Fruit fly (Drosophila melanogaster) whole organism, embryonic: ENCODE measurements around the gene PIG-L.

ENCODE experiments used
- BEAF-32 ChIP-seq: fragments of 200-800 bp; sonication (Bioruptor generic); optimal IDR thresholded peaks from 3 replicates; lab custom pipeline; 2017; ENCODE audit warnings: missing biosample characterization, missing genetic modification characterization, mild to moderate bottlenecking, moderate library complexity, missing genetic modification reagents
- Bgb ChIP-seq: fragments of 200-800 bp; sonication (Bioruptor generic); IDR thresholded peaks from 2 replicates; pipeline ENCODE4 v1.3.6; 2022; ENCODE audit warnings: missing biosample characterization, missing genetic modification characterization; ENCODE audit not compliant: partially characterized antibody
- CG10979 ChIP-seq: fragments of 200-800 bp; sonication (Bioruptor generic); optimal IDR thresholded peaks from 2 replicates; lab custom pipeline; 2018; ENCODE audit warnings: missing biosample characterization, mild to moderate bottlenecking, missing genetic modification characterization, moderate library complexity
- CG12219 ChIP-seq: fragments of 200-800 bp; sonication (Bioruptor generic); optimal IDR thresholded peaks from 3 replicates; lab custom pipeline; 2018; ENCODE audit warnings: missing biosample characterization, mild to moderate bottlenecking, missing genetic modification characterization
- CG15011 ChIP-seq: fragments of 200-800 bp; sonication (Bioruptor generic); optimal IDR thresholded peaks from 3 replicates; lab custom pipeline; 2018; ENCODE audit warnings: missing biosample characterization, mild to moderate bottlenecking, missing genetic modification characterization
- CG17829 ChIP-seq: fragments of 200-800 bp; optimal IDR thresholded peaks from 2 replicates; lab custom pipeline; 2019; ENCODE audit warnings: missing biosample characterization, mild to moderate bottlenecking, missing genetic modification characterization, moderate library complexity
- CG18764 ChIP-seq: fragments of 200-800 bp; sonication (Bioruptor generic); optimal IDR thresholded peaks from 3 replicates; lab custom pipeline; 2016; ENCODE audit warnings: missing biosample characterization, missing genetic modification characterization
- CG2129 ChIP-seq: fragments of 200-800 bp; sonication (Bioruptor generic); IDR thresholded peaks from 2 replicates; pipeline ENCODE4 v1.3.6; 2022; ENCODE audit warnings: missing biosample characterization, missing genetic modification characterization; ENCODE audit not compliant: partially characterized antibody
- CG3065 ChIP-seq: fragments of 200-800 bp; sonication (Bioruptor generic); optimal IDR thresholded peaks from 2 replicates; lab custom pipeline; 2016; ENCODE audit warnings: missing biosample characterization, missing genetic modification characterization
- CG31441 ChIP-seq: fragments of 200-800 bp; sonication (Bioruptor generic); IDR thresholded peaks from 2 replicates; pipeline ENCODE4 v1.3.6; 2022; ENCODE audit warnings: missing biosample characterization, missing genetic modification characterization
- CG32532 ChIP-seq: fragments of 200-800 bp; sonication (Bioruptor generic); IDR thresholded peaks from 2 replicates; pipeline ENCODE4 v1.3.6; 2022; ENCODE audit warnings: missing biosample characterization, missing genetic modification characterization
- CG4707 ChIP-seq: fragments of 200-800 bp; sonication (Bioruptor generic); optimal IDR thresholded peaks from 2 replicates; lab custom pipeline; 2018; ENCODE audit warnings: missing biosample characterization, mild to moderate bottlenecking, missing genetic modification characterization, moderate library complexity
- CG4730 ChIP-seq: fragments of 200-800 bp; sonication (Bioruptor generic); IDR thresholded peaks from 2 replicates; pipeline ENCODE4 v1.3.6; 2022; ENCODE audit warnings: missing biosample characterization, missing genetic modification characterization
- CG5953 ChIP-seq: fragments of 200-800 bp; sonication (Bioruptor generic); IDR thresholded peaks from 2 replicates; pipeline ENCODE4 v1.3.6; 2022; ENCODE audit warnings: missing biosample characterization, missing genetic modification characterization
- CG6175 ChIP-seq: fragments of 200-800 bp; sonication (Bioruptor generic); IDR thresholded peaks from 3 replicates; pipeline ENCODE4 v1.3.6; 2022; ENCODE audit warnings: missing biosample characterization, missing genetic modification characterization
- CG7839 ChIP-seq: fragments of 200-800 bp; sonication (Bioruptor generic); optimal IDR thresholded peaks from 3 replicates; lab custom pipeline; 2018; ENCODE audit warnings: missing biosample characterization, mild to moderate bottlenecking, missing genetic modification characterization, moderate library complexity
- CG9876 ChIP-seq: fragments of 200-800 bp; sonication (Bioruptor generic); optimal IDR thresholded peaks from 2 replicates; lab custom pipeline; 2016; ENCODE audit warnings: missing biosample characterization, missing genetic modification characterization
- Camta ChIP-seq: fragments of 200-800 bp; sonication (Bioruptor generic); optimal IDR thresholded peaks from 2 replicates; lab custom pipeline; 2016; ENCODE audit warnings: missing biosample characterization, missing genetic modification characterization
- Doc2 ChIP-seq: fragments of 200-800 bp; sonication (Bioruptor generic); IDR thresholded peaks from 2 replicates; pipeline ENCODE4 v1.3.6; 2022; ENCODE audit warnings: missing biosample characterization, missing genetic modification characterization
- Fer1 ChIP-seq: fragments of 200-800 bp; sonication (Bioruptor generic); optimal IDR thresholded peaks from 2 replicates; lab custom pipeline; 2017; ENCODE audit warnings: missing biosample characterization, mild to moderate bottlenecking, missing genetic modification characterization
- Gsc ChIP-seq: fragments of 200-800 bp; sonication (Bioruptor generic); IDR thresholded peaks from 2 replicates; pipeline ENCODE4 v1.3.6; 2022; ENCODE audit warnings: missing biosample characterization, missing genetic modification characterization
- Gug ChIP-seq: fragments of 200-800 bp; sonication (Bioruptor generic); IDR thresholded peaks from 4 replicates; pipeline ENCODE4 v1.3.6; 2022; ENCODE audit warnings: missing biosample characterization, missing genetic modification characterization
- Jarid2 ChIP-seq: fragments of 200-800 bp; sonication (Bioruptor generic); optimal IDR thresholded peaks from 3 replicates; lab custom pipeline; 2017; ENCODE audit warnings: mild to moderate bottlenecking, missing biosample characterization, missing genetic modification reagents, missing genetic modification characterization
- Lim3 ChIP-seq: fragments of 200-800 bp; sonication (Bioruptor generic); IDR thresholded peaks from 2 replicates; pipeline ENCODE4 v1.3.6; 2022; ENCODE audit warnings: missing biosample characterization, missing genetic modification characterization
- Med ChIP-seq: fragments of 200-800 bp; sonication (Bioruptor generic); peaks from one replicate; lab custom pipeline; 2016; ENCODE audit warnings: missing biosample characterization, missing genetic modification characterization, mild to moderate bottlenecking, inconsistent platforms, moderate library complexity
- NFAT ChIP-seq: fragments of 200-800 bp; sonication (Bioruptor generic); IDR thresholded peaks from 2 replicates; pipeline ENCODE4 v1.3.6; 2022; ENCODE audit warnings: missing biosample characterization, missing genetic modification characterization
- Nf-YC ChIP-seq: fragments of 200-800 bp; optimal IDR thresholded peaks from 3 replicates; lab custom pipeline; 2019; ENCODE audit warnings: missing biosample characterization, mild to moderate bottlenecking, missing genetic modification characterization, moderate library complexity
- NfI ChIP-seq: fragments of 200-800 bp; sonication (Bioruptor generic); optimal IDR thresholded peaks from 3 replicates; lab custom pipeline; 2018; ENCODE audit warnings: missing biosample characterization, mild to moderate bottlenecking, missing genetic modification characterization, moderate library complexity
- Pdp1 ChIP-seq, 2 experiments: fragments of 200-800 bp; sonication (Bioruptor generic); optimal IDR thresholded peaks; 3 replicates each; lab custom pipeline; 2016; ENCODE audit warnings: missing biosample characterization in 2 of 2, missing genetic modification characterization in 2 of 2, mild to moderate bottlenecking in 1 of 2, moderate library complexity in 1 of 2
- Poxn ChIP-seq: fragments of 200-800 bp; sonication (Bioruptor generic); IDR thresholded peaks from 2 replicates; pipeline ENCODE4 v1.3.6; 2022; ENCODE audit warnings: missing biosample characterization, missing genetic modification characterization
- Ssrp ChIP-seq: fragments of 200-800 bp; sonication (Bioruptor generic); optimal IDR thresholded peaks from 2 replicates; lab custom pipeline; 2018; ENCODE audit warnings: missing biosample characterization, mild to moderate bottlenecking, missing genetic modification characterization, moderate library complexity
- ara ChIP-seq: fragments of 200-800 bp; sonication (Bioruptor generic); IDR thresholded peaks from 2 replicates; pipeline ENCODE4 v1.3.6; 2022; ENCODE audit warnings: missing biosample characterization, missing genetic modification characterization
- ato ChIP-seq: fragments of 200-800 bp; sonication (Bioruptor generic); IDR thresholded peaks from 2 replicates; pipeline ENCODE4 v1.3.6; 2022; ENCODE audit warnings: missing biosample characterization, missing genetic modification characterization; ENCODE audit not compliant: partially characterized antibody
- az2 ChIP-seq: fragments of 200-800 bp; sonication (Bioruptor generic); optimal IDR thresholded peaks from 3 replicates; lab custom pipeline; 2016; ENCODE audit warnings: missing biosample characterization, missing genetic modification characterization
- bbx ChIP-seq: fragments of 200-800 bp; sonication (Bioruptor generic); IDR thresholded peaks from 2 replicates; pipeline ENCODE4 v1.3.6; 2022; ENCODE audit warnings: missing biosample characterization, missing genetic modification characterization; ENCODE audit not compliant: partially characterized antibody
- cas ChIP-seq: fragments of 200-800 bp; sonication (Bioruptor generic); IDR thresholded peaks from 2 replicates; pipeline ENCODE4 v1.3.6; 2022; ENCODE audit warnings: missing biosample characterization, missing genetic modification characterization
- dmrt99B ChIP-seq: fragments of 200-800 bp; sonication (Bioruptor generic); optimal IDR thresholded peaks from 2 replicates; lab custom pipeline; 2018; ENCODE audit warnings: missing biosample characterization, mild to moderate bottlenecking, missing genetic modification characterization, moderate library complexity
- emc ChIP-seq: fragments of 200-800 bp; sonication (Bioruptor generic); optimal IDR thresholded peaks from 2 replicates; lab custom pipeline; 2016; ENCODE audit warnings: missing biosample characterization, missing genetic modification characterization
- gsb-n ChIP-seq: fragments of 200-800 bp; sonication (Bioruptor generic); optimal IDR thresholded peaks from 3 replicates; lab custom pipeline; 2018; ENCODE audit warnings: missing biosample characterization, mild to moderate bottlenecking, missing genetic modification characterization
- kah ChIP-seq: fragments of 200-800 bp; sonication (Bioruptor generic); optimal IDR thresholded peaks from 2 replicates; lab custom pipeline; 2018; ENCODE audit warnings: missing biosample characterization, mild to moderate bottlenecking, missing genetic modification characterization
- klu ChIP-seq: fragments of 200-800 bp; sonication (Bioruptor generic); IDR thresholded peaks from 2 replicates; pipeline ENCODE4 v1.3.6; 2022; ENCODE audit warnings: missing biosample characterization, missing genetic modification characterization
- lilli ChIP-seq: fragments of 200-800 bp; sonication (Bioruptor generic); optimal IDR thresholded peaks from 3 replicates; lab custom pipeline; 2016; ENCODE audit warnings: missing biosample characterization, missing genetic modification characterization
- lola ChIP-seq, 3 experiments: fragments of >200 bp in 2 of 3; fragments of 200-800 bp in 1 of 3; sonication (Bioruptor generic) in 1 of 3; optimal IDR thresholded peaks; 2 replicates each; lab custom pipeline; 2017 to 2019; ENCODE audit warnings: missing biosample characterization in 3 of 3, missing genetic modification characterization in 3 of 3, mild to moderate bottlenecking in 1 of 3, moderate library complexity in 1 of 3
- nmo ChIP-seq: fragments of 200-800 bp; sonication (Bioruptor generic); optimal IDR thresholded peaks from 2 replicates; lab custom pipeline; 2018; ENCODE audit warnings: missing biosample characterization, mild to moderate bottlenecking, missing genetic modification characterization, moderate library complexity
- rib ChIP-seq: fragments of 200-800 bp; sonication (Bioruptor generic); IDR thresholded peaks from 2 replicates; pipeline ENCODE4 v1.3.6; 2022; ENCODE audit warnings: missing biosample characterization, missing genetic modification characterization
- sens ChIP-seq: fragments of 200-800 bp; sonication (Bioruptor generic); peaks from one replicate; lab custom pipeline; 2016; ENCODE audit warnings: missing biosample characterization, missing genetic modification characterization
- stwl ChIP-seq: fragments of 200-800 bp; sonication (Bioruptor generic); optimal IDR thresholded peaks from 3 replicates; lab custom pipeline; 2018; ENCODE audit warnings: missing biosample characterization, mild to moderate bottlenecking, missing genetic modification characterization, moderate library complexity
- sug ChIP-seq: fragments of 200-800 bp; optimal IDR thresholded peaks from 2 replicates; lab custom pipeline; 2019; ENCODE audit warnings: missing biosample characterization, mild to moderate bottlenecking, missing genetic modification characterization, moderate library complexity
- wdn ChIP-seq: fragments of 200-800 bp; sonication (Bioruptor generic); IDR thresholded peaks from 2 replicates; pipeline ENCODE4 v1.3.6; 2022; ENCODE audit warnings: missing biosample characterization, missing genetic modification characterization
- zfh1 ChIP-seq: fragments of 200-800 bp; sonication (Bioruptor generic); IDR thresholded peaks from 3 replicates; pipeline ENCODE4 v1.3.6; 2022; ENCODE audit warnings: missing biosample characterization, missing genetic modification characterization

Gene PIG-L

DNA sequence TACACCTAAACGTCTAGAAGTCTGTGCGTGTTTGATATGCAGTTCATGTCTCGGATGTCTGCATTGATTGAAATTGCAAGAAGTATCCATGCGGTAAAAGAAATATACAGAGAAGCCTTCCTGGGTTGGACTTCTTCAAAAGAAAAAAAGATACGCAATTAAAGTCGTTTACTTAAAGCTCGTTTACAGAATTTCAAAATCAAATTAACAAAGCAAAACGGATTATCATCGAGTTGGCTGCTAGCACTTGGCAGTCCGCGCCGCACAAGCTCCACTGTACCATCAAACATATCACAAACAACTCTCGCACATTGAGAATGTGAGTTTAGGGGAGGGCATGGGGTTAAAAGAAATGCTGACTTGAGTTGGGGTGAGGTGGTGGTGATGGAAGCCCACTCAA, 22.7 kb downstream of the PIG-L start (continued):
- TF ChIP-seq CG9876 (peak; percentile 64), CG17829 (tag; lab: Kevin White, UChicago) (peak; percentile 78), az2 (GFP tag; lab: Kevin White, UChicago) (peak; percentile 84), ara (GFP tag; lab: Robert Waterston, UW) (peak; percentile 84), CG32532 (peak; percentile 67; the same call in 1 of the 2 replicates), dmrt99B (peak; percentile 84), klu (0 out of 2 replicates have a peak, but pooled peaks have one; percentile 27), Poxn (GFP tag; lab: Robert Waterston, UW) (no peak), Ssrp (tag; lab: Kevin White, UChicago) (peak; percentile 80), wdn (GFP tag; lab: Robert Waterston, UW) (peak; percentile 10; the same call in 1 of the 2 replicates), Nf-YC (tag; lab: Kevin White, UChicago) (no peak), CG6175 (GFP tag; lab: Robert Waterston, UW) (0 out of 3 replicates have a peak, but pooled peaks have one; percentile 38), gsb-n (tag; lab: Kevin White, UChicago) (peak; percentile 75), zfh1 (peak; percentile 93), Jarid2 (GFP tag; lab: Kevin White, UChicago) (peak; percentile 24), CG10979 (tag; lab: Kevin White, UChicago) (peak; percentile 87), NfI (GFP tag; lab: Kevin White, UChicago) (peak; percentile 62), kah (GFP tag; lab: Kevin White, UChicago) (peak; percentile 22), nmo (GFP tag; lab: Kevin White, UChicago) (peak; percentile 74), emc (GFP tag; lab: Kevin White, UChicago) (no peak), CG15011 (GFP tag; lab: Kevin White, UChicago) (peak; percentile 3), sug (tag; lab: Kevin White, UChicago) (peak; percentile 1), NFAT (peak; percentile 46), Med (peak; percentile 90), Gsc (GFP tag; lab: Robert Waterston, UW) (no peak), CG12219 (peak; percentile 79), lilli (GFP tag; lab: Kevin White, UChicago) (peak; percentile 61), CG4730 (peak; percentile 65), bbx (GFP tag; lab: Robert Waterston, UW) (no peak), BEAF-32 (GFP tag; lab: Kevin White, UChicago) (no peak), CG2129 (GFP tag; lab: Robert Waterston, UW) (no peak), Fer1 (GFP tag; lab: Kevin White, UChicago) (peak; percentile 46), CG31441 (peak; percentile 77), CG5953 (GFP tag; lab: Robert Waterston, UW) (peak; percentile 64), sens (peak; percentile 96), rib (GFP tag; lab: Robert Waterston, UW) (no peak), Pdp1 (GFP tag; optimal IDR thresholded peaks at IDR 0.05; lab: Kevin White, UChicago) (peak; percentile 59 to 69), Camta (GFP tag; lab: Kevin White, UChicago) (peak; percentile 60), Doc2 (GFP tag; lab: Robert Waterston, UW) (no peak), lola (GFP tag; optimal IDR thresholded peaks at IDR 0.05; lab: Kevin White, UChicago) (peak in 1 of 3 experiments; percentile 78), CG3065 (GFP tag; lab: Kevin White, UChicago) (peak; percentile 55), CG4707 (GFP tag; lab: Kevin White, UChicago) (peak; percentile 54), Lim3 (GFP tag; lab: Robert Waterston, UW) (no peak), cas (GFP tag; lab: Robert Waterston, UW) (0 out of 2 replicates have a peak, but pooled peaks have one; percentile 37), CG7839 (tag; lab: Kevin White, UChicago) (peak; percentile 75), CG18764 (GFP tag; lab: Kevin White, UChicago) (peak; percentile 56), stwl (tag; lab: Kevin White, UChicago) (peak; percentile 27), ato (GFP tag; lab: Robert Waterston, UW) (no peak), Bgb (GFP tag; lab: Robert Waterston, UW) (no peak), Gug (peak; percentile 85; the same call in 3 of the 4 replicates)
